Worm (Caenorhabditis elegans) whole organism, L3 larva: ENCODE measurements around the gene snfc-5.

ENCODE experiments used
- eor-1 ChIP-seq, 2 experiments: fragments of 150-350 bp; optimal IDR thresholded peaks; 2 replicates each; lab custom pipeline; 2014 to 2018; ENCODE audit warnings: missing biosample characterization in 2 of 2, missing genetic modification characterization in 2 of 2
- nhr-11 ChIP-seq: fragments of 150-350 bp; optimal IDR thresholded peaks from 2 replicates; lab custom pipeline; 2014; ENCODE audit warnings: missing biosample characterization, missing genetic modification characterization
- ztf-4 ChIP-seq: fragments of 150-350 bp; optimal IDR thresholded peaks from 2 replicates; lab custom pipeline; 2014; ENCODE audit warnings: missing biosample characterization, missing genetic modification characterization

DNA sequence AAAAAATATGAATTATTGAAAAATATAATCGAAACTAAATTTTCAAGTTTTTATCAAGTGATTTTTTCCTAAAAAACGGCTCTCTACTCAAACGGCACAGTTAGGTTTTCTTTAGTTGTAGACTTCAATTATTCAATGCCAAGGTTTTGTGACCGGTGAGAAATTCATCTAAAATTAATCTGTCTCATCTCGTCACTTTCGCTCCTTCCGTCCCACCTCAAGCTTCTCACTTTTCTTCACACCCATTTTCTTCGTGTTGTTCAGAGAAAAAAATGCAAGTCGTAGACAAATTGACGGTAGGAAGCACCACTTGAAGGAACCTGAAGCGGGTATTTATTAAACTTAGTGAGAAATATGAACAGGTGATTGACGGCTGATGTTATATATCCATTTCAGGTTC lies 13.3 kb upstream of the snfc-5 start:
- TF ChIP-seq nhr-11 (tag; lab: Kevin White, UChicago) (no peak), eor-1 (tag; optimal IDR thresholded peaks at IDR 0.05; lab: Kevin White, UChicago) (no peak), ztf-4 (tag; lab: Kevin White, UChicago) (no peak)
